Fruit fly (Drosophila melanogaster) whole organism, embryonic: ENCODE data around the gene Cyp6d4.
A peak's percentile ranks its signal among the peaks of the same experiment; 100 is the strongest.

ENCODE experiments used
- CG1233 ChIP-seq: fragments of 200-800 bp; sonication (Bioruptor generic); optimal IDR thresholded peaks from 4 replicates; lab custom pipeline; 2018; ENCODE audit warnings: missing biosample characterization, mild to moderate bottlenecking, missing genetic modification characterization
- CG13775 ChIP-seq: fragments of 200-800 bp; sonication (Bioruptor generic); optimal IDR thresholded peaks from 3 replicates; lab custom pipeline; 2017; ENCODE audit warnings: missing biosample characterization, mild to moderate bottlenecking, missing genetic modification characterization
- CG1647 ChIP-seq: fragments of 200-800 bp; sonication (Bioruptor generic); optimal IDR thresholded peaks from 3 replicates; lab custom pipeline; 2016; ENCODE audit warnings: missing biosample characterization, missing genetic modification characterization
- CG17361 ChIP-seq: fragments of 200-800 bp; sonication (Bioruptor generic); IDR thresholded peaks from 3 replicates; pipeline ENCODE4 v1.3.6; 2022; ENCODE audit warnings: missing biosample characterization, missing genetic modification characterization
- CG18599 ChIP-seq: fragments of 200-800 bp; sonication (Bioruptor generic); optimal IDR thresholded peaks from 3 replicates; lab custom pipeline; 2017; ENCODE audit warnings: missing biosample characterization, missing genetic modification characterization, mild to moderate bottlenecking, moderate library complexity, missing genetic modification reagents
- CG2116 ChIP-seq: fragments of 200-800 bp; sonication (Bioruptor generic); optimal IDR thresholded peaks from 3 replicates; lab custom pipeline; 2018; ENCODE audit warnings: missing biosample characterization, mild to moderate bottlenecking, missing genetic modification characterization
- CG33557 ChIP-seq: fragments of 200-800 bp; sonication (Bioruptor generic); optimal IDR thresholded peaks from 2 replicates; lab custom pipeline; 2019; ENCODE audit warnings: missing biosample characterization, mild to moderate bottlenecking, missing genetic modification characterization, moderate library complexity
- CG7745 ChIP-seq: fragments of 200-800 bp; sonication (Bioruptor generic); optimal IDR thresholded peaks from 2 replicates; lab custom pipeline; 2018; ENCODE audit warnings: missing biosample characterization, mild to moderate bottlenecking, missing genetic modification characterization, moderate library complexity
- CG9932 ChIP-seq: fragments of 200-800 bp; sonication (Bioruptor generic); IDR thresholded peaks from 2 replicates; pipeline ENCODE4 v1.3.6; 2022; ENCODE audit warnings: missing biosample characterization, missing genetic modification characterization
- Chrac-16 ChIP-seq: fragments of 200-800 bp; sonication (Bioruptor generic); optimal IDR thresholded peaks from 3 replicates; lab custom pipeline; 2016; ENCODE audit warnings: missing biosample characterization, missing genetic modification characterization
- CoRest ChIP-seq: fragments of 200-800 bp; sonication (Bioruptor generic); optimal IDR thresholded peaks from 3 replicates; lab custom pipeline; 2018; ENCODE audit warnings: missing biosample characterization, mild to moderate bottlenecking, missing genetic modification characterization, moderate library complexity
- D19A ChIP-seq: fragments of 200-800 bp; optimal IDR thresholded peaks from 3 replicates; lab custom pipeline; 2019; ENCODE audit warnings: missing biosample characterization, mild to moderate bottlenecking, missing genetic modification characterization, moderate library complexity
- Deaf1 ChIP-seq: fragments of 200-800 bp; optimal IDR thresholded peaks from 3 replicates; lab custom pipeline; 2019; ENCODE audit warnings: missing biosample characterization, mild to moderate bottlenecking, missing genetic modification characterization, moderate library complexity
- Dek ChIP-seq: fragments of 200-800 bp; sonication (Bioruptor generic); optimal IDR thresholded peaks from 3 replicates; lab custom pipeline; 2019; ENCODE audit warnings: missing biosample characterization, mild to moderate bottlenecking, missing genetic modification characterization, moderate library complexity
- Dref ChIP-seq: fragments of 200-800 bp; sonication (Bioruptor generic); IDR thresholded peaks from 2 replicates; pipeline ENCODE4 v1.3.6; 2022; ENCODE audit warnings: missing biosample characterization, missing genetic modification characterization
- Hand ChIP-seq: fragments of 200-800 bp; sonication (Bioruptor generic); optimal IDR thresholded peaks from 2 replicates; lab custom pipeline; 2017; ENCODE audit warnings: mild to moderate bottlenecking, missing biosample characterization, missing genetic modification reagents, missing genetic modification characterization
- Hey ChIP-seq: fragments of 200-800 bp; sonication (Bioruptor generic); optimal IDR thresholded peaks from 3 replicates; lab custom pipeline; 2018; ENCODE audit warnings: missing biosample characterization, mild to moderate bottlenecking, missing genetic modification characterization
- Hr78 ChIP-seq, 2 experiments: fragments of 200-800 bp in 1 of 2; fragments of >200 bp in 1 of 2; sonication (Bioruptor generic) in 1 of 2; optimal IDR thresholded peaks; 2 replicates each; lab custom pipeline; 2017 to 2019; ENCODE audit warnings: missing biosample characterization in 2 of 2, missing genetic modification characterization in 2 of 2, mild to moderate bottlenecking in 1 of 2, moderate library complexity in 1 of 2
- MTF-1 ChIP-seq: fragments of 200-800 bp; sonication (Bioruptor generic); optimal IDR thresholded peaks from 2 replicates; lab custom pipeline; 2018; ENCODE audit warnings: missing biosample characterization, mild to moderate bottlenecking, missing genetic modification characterization, borderline replicate concordance
- Rx ChIP-seq: fragments of 200-800 bp; sonication (Bioruptor generic); IDR thresholded peaks from 2 replicates; pipeline ENCODE4 v1.3.6; 2022; ENCODE audit warnings: missing biosample characterization, missing genetic modification characterization
- Sin3A ChIP-seq: fragments of >200 bp; optimal IDR thresholded peaks from 2 replicates; lab custom pipeline; 2018
- Sox100B ChIP-seq: fragments of 200-800 bp; sonication (Bioruptor generic); optimal IDR thresholded peaks from 3 replicates; lab custom pipeline; 2018; ENCODE audit warnings: missing biosample characterization, mild to moderate bottlenecking, missing genetic modification characterization
- ac ChIP-seq: fragments of 200-800 bp; sonication (Bioruptor generic); optimal IDR thresholded peaks from 3 replicates; lab custom pipeline; 2017; ENCODE audit warnings: missing biosample characterization, mild to moderate bottlenecking, missing genetic modification characterization
- ara ChIP-seq: fragments of 200-800 bp; sonication (Bioruptor generic); IDR thresholded peaks from 2 replicates; pipeline ENCODE4 v1.3.6; 2022; ENCODE audit warnings: missing biosample characterization, missing genetic modification characterization
- caup ChIP-seq: fragments of 200-800 bp; sonication (Bioruptor generic); optimal IDR thresholded peaks from 3 replicates; lab custom pipeline; 2017; ENCODE audit warnings: missing biosample characterization, mild to moderate bottlenecking, missing genetic modification characterization, moderate library complexity; ENCODE audit not compliant: severe bottlenecking
- gcm2 ChIP-seq: fragments of 200-800 bp; sonication (Bioruptor generic); optimal IDR thresholded peaks from 2 replicates; lab custom pipeline; 2016; ENCODE audit warnings: missing biosample characterization, missing genetic modification characterization
- ham ChIP-seq: fragments of 200-800 bp; sonication (Bioruptor generic); IDR thresholded peaks from 2 replicates; pipeline ENCODE4 v1.3.6; 2022; ENCODE audit warnings: missing biosample characterization, missing genetic modification characterization
- her ChIP-seq: fragments of 200-800 bp; sonication (Bioruptor generic); optimal IDR thresholded peaks from 2 replicates; lab custom pipeline; 2016; ENCODE audit warnings: missing biosample characterization, missing genetic modification characterization
- lab ChIP-seq: fragments of 200-800 bp; sonication (Bioruptor generic); optimal IDR thresholded peaks from 3 replicates; lab custom pipeline; 2017; ENCODE audit warnings: missing biosample characterization, missing genetic modification characterization, mild to moderate bottlenecking, moderate library complexity, missing genetic modification reagents
- lola ChIP-seq, 3 experiments: fragments of >200 bp in 2 of 3; fragments of 200-800 bp in 1 of 3; sonication (Bioruptor generic) in 1 of 3; optimal IDR thresholded peaks; 2 replicates each; lab custom pipeline; 2017 to 2019; ENCODE audit warnings: missing biosample characterization in 3 of 3, missing genetic modification characterization in 3 of 3, mild to moderate bottlenecking in 1 of 3, moderate library complexity in 1 of 3
- mld ChIP-seq: fragments of 200-800 bp; sonication (Bioruptor generic); IDR thresholded peaks from 3 replicates; pipeline ENCODE4 v1.3.6; 2022; ENCODE audit warnings: missing biosample characterization, missing genetic modification characterization; ENCODE audit not compliant: partially characterized antibody
- pho ChIP-seq: fragments of 200-800 bp; sonication (Bioruptor generic); optimal IDR thresholded peaks from 2 replicates; lab custom pipeline; 2016; ENCODE audit warnings: missing biosample characterization, missing genetic modification characterization
- pita ChIP-seq: fragments of 200-800 bp; sonication (Bioruptor generic); optimal IDR thresholded peaks from 2 replicates; lab custom pipeline; 2017; ENCODE audit warnings: missing biosample characterization, mild to moderate bottlenecking, missing genetic modification characterization
- pnt ChIP-seq: fragments of 200-800 bp; sonication (Bioruptor generic); optimal IDR thresholded peaks from 3 replicates; lab custom pipeline; 2016; ENCODE audit warnings: missing biosample characterization, missing genetic modification characterization
- prd ChIP-seq, 3 experiments: fragments of >200 bp in 2 of 3; fragments of 200-800 bp in 1 of 3; sonication (Bioruptor generic) in 1 of 3; optimal IDR thresholded peaks in 2 of 3; IDR thresholded peaks in 1 of 3; 2 replicates in 2 of 3; 3 replicates in 1 of 3; pipeline versions ENCODE4 v1.3.6 to Lab custom; 2017 to 2022; ENCODE audit warnings: missing biosample characterization in 1 of 3, missing genetic modification characterization in 1 of 3
- pzg ChIP-seq: fragments of 200-800 bp; sonication (Bioruptor generic); optimal IDR thresholded peaks from 3 replicates; lab custom pipeline; 2018; ENCODE audit warnings: missing biosample characterization, mild to moderate bottlenecking, missing genetic modification characterization, moderate library complexity
- sd ChIP-seq: fragments of 200-800 bp; sonication (Bioruptor generic); optimal IDR thresholded peaks from 3 replicates; lab custom pipeline; 2018; ENCODE audit warnings: missing biosample characterization, mild to moderate bottlenecking, missing genetic modification characterization, moderate library complexity
- sens ChIP-seq: fragments of 200-800 bp; sonication (Bioruptor generic); peaks from one replicate; lab custom pipeline; 2016; ENCODE audit warnings: missing biosample characterization, missing genetic modification characterization
- sug ChIP-seq: fragments of 200-800 bp; optimal IDR thresholded peaks from 2 replicates; lab custom pipeline; 2019; ENCODE audit warnings: missing biosample characterization, mild to moderate bottlenecking, missing genetic modification characterization, moderate library complexity
- trh ChIP-seq: fragments of 200-800 bp; sonication (Bioruptor generic); optimal IDR thresholded peaks from 2 replicates; lab custom pipeline; 2016; ENCODE audit warnings: missing biosample characterization, missing genetic modification characterization
- unpg ChIP-seq: fragments of 200-800 bp; sonication (Bioruptor generic); optimal IDR thresholded peaks from 3 replicates; lab custom pipeline; 2018; ENCODE audit warnings: missing biosample characterization, mild to moderate bottlenecking, missing genetic modification characterization, moderate library complexity
- vvl ChIP-seq: fragments of 200-800 bp; sonication (Bioruptor generic); IDR thresholded peaks from 2 replicates; pipeline ENCODE4 v1.3.6; 2022; ENCODE audit warnings: missing biosample characterization, missing genetic modification characterization
- wdn ChIP-seq: fragments of 200-800 bp; sonication (Bioruptor generic); IDR thresholded peaks from 2 replicates; pipeline ENCODE4 v1.3.6; 2022; ENCODE audit warnings: missing biosample characterization, missing genetic modification characterization
- z ChIP-seq: fragments of 200-800 bp; sonication (Bioruptor generic); IDR thresholded peaks from 3 replicates; pipeline ENCODE4 v1.3.6; 2022; ENCODE audit warnings: missing biosample characterization, missing genetic modification characterization

Cyp6d4 gene

DNA sequence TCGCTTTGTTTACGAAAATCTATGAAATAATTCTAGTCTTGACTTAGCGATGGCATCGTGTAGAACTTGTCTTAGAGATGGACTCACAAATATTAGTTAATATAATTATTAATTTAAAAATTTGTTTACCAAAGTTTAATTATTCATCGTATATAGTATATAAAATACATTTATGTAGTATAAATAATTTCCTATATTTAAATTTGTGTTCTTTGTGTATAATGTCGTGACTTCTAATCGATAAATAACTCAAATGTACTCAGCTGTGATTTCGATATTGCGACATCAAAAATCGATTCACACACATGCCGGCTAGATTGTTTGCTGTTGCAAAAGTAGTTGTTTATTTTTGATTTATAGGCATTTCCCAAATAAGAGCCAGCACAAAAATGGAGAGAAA is 7.8 kb upstream of the Cyp6d4 start, which contains the start of the genes wfs1 and Nup133 (continued):
- TF ChIP-seq Hr78 (GFP tag; optimal IDR thresholded peaks at IDR 0.05; lab: Kevin White, UChicago) (no peak), Chrac-16 (GFP tag; lab: Kevin White, UChicago) (peak; percentile 69), ara (GFP tag; lab: Robert Waterston, UW) (0 out of 2 replicates have a peak, but pooled peaks have one; percentile 5), CG18599 (GFP tag; lab: Kevin White, UChicago) (peak; percentile 78), trh (peak; percentile 42), Hand (GFP tag; lab: Kevin White, UChicago) (no peak), Rx (GFP tag; lab: Robert Waterston, UW) (no peak)
- TF ChIP-seq, all 482 proteins: peak for 234

DNA sequence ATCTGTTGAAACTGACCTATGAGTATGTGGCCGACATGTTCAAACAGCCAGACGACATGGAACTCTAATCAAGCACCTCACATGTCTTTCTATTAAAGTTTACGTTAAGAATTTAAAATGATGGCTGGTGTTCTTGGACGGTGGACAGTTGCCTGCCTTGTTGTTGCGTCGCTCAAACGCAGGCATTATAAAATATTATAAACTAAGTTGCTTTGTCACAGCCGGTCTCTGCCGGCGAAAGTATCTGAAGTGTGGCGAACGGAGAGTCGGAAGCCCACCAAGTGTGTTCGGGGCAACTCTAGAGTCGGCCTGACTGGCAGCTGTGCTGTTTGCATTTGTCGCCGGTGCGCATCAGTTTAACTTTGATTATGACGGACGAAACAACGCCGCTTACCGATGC is 3.5 kb upstream of the Cyp6d4 start, which contains the start of gene cd:
Gene cd, plus strand, starts transcription at position 301 of the 400 bp plus-strand sequence.
- TF ChIP-seq CG7745 (tag; lab: Kevin White, UChicago) (no peak), MTF-1 (GFP tag; lab: Kevin White, UChicago) (no peak), caup (GFP tag; lab: Kevin White, UChicago) (no peak), Hey (no peak), gcm2 (GFP tag; lab: Kevin White, UChicago) (no peak), CoRest (tag; lab: Kevin White, UChicago) (no peak), mld (GFP tag; lab: Robert Waterston, UW) (no peak), pzg (GFP tag; lab: Kevin White, UChicago) (no peak), Sox100B (no peak), Sin3A (lab: Kevin White, UChicago) (no peak), sug (tag; lab: Kevin White, UChicago) (no peak), pita (no peak), lola (GFP tag; optimal IDR thresholded peaks at IDR 0.05; lab: Kevin White, UChicago) (no peak)

DNA sequence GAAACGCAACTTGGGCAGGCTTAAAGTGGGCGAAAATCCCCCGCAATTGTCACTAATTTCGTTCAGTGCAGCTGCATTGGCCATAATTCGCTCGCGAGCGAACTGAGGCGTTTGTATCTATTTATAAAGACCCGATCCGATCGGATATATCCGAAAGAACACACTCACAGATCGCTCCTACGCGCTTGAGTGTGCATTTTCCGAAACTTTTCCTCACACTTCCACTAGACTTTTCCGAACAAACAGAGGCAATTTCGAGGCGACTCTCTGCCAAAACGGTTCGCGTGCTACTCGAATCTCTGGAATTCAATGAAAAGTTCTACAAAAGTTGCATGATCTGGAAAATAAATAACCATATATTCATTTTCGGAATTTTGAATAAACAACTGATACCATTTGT is 3.7 kb downstream of the Cyp6d4 start, which contains the start of the genes CG6972 and CCAP:
Gene CG6972, plus strand, starts transcription at position 215 of the 400 bp plus-strand sequence.
Gene CCAP, minus strand, starts transcription at position 292 of the 400 bp plus-strand sequence.
- TF ChIP-seq prd (optimal IDR thresholded peaks at IDR 0.05; lab: Kevin White, UChicago) (no peak), prd (GFP tag; IDR thresholded peaks at IDR 0.05; lab: Robert Waterston, UW) (peak; percentile 20; the same call in 1 of the 3 replicates), sd (tag; lab: Kevin White, UChicago) (peak; percentile 21), CG2116 (no peak), lab (GFP tag; lab: Kevin White, UChicago) (no peak), Deaf1 (tag; lab: Kevin White, UChicago) (peak; percentile 72), z (GFP tag; lab: Robert Waterston, UW) (peak; percentile 63; the same call in 1 of the 3 replicates), pho (GFP tag; lab: Kevin White, UChicago) (no peak), sens (GFP tag; lab: Kevin White, UChicago) (peak; percentile 50), CG9932 (GFP tag; lab: Robert Waterston, UW) (0 out of 2 replicates have a peak, but pooled peaks have one; percentile 23), her (GFP tag; lab: Kevin White, UChicago) (no peak)

DNA sequence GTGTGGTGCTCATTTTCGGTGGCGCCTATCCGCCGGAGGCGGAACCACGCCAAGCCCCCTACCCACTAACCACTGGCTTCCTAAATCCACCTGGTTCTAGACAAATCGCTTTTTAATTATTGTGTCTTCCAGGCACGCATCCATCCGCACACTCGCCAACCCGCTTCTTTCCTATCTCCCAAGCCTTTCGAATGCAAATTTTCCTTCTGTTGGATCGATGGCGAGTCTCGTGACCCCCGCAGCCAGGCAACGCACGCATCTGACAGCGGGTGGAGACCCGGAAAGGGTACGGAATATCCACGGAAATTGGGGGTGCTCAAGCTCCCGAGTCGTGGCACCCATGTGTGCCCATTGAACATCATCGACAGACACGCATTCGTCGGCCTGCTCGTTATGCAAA is 9.1 kb downstream of the Cyp6d4 start, which contains the start of gene CG13842:
Gene CG13842, minus strand, starts transcription at position 101 of the 400 bp plus-strand sequence.
- no peak for TF ChIP-seq CG1233 (GFP tag; lab: Kevin White, UChicago)
- no peak for TF ChIP-seq CG33557 (GFP tag; lab: Kevin White, UChicago)
- TF ChIP-seq Dek (tag; lab: Kevin White, UChicago): no peak
- no peak for TF ChIP-seq unpg (GFP tag; lab: Kevin White, UChicago)
- no peak for TF ChIP-seq ham
- no peak for TF ChIP-seq D19A (tag; lab: Kevin White, UChicago)
- no peak for TF ChIP-seq CG1647 (GFP tag; lab: Kevin White, UChicago)
- TF ChIP-seq CG13775 (GFP tag; lab: Kevin White, UChicago): no peak
- no peak for TF ChIP-seq ac
- TF ChIP-seq Dref (GFP tag; lab: Robert Waterston, UW): 0 out of 2 replicates have a peak, but pooled peaks have one; percentile 9
- TF ChIP-seq vvl (GFP tag; lab: Robert Waterston, UW): 0 out of 2 replicates have a peak, but pooled peaks have one; percentile 10
- TF ChIP-seq pnt (GFP tag; lab: Kevin White, UChicago): no peak
- TF ChIP-seq CG17361: no peak
- TF ChIP-seq sens (GFP tag; lab: Kevin White, UChicago): no peak
- TF ChIP-seq wdn: no peak
- TF ChIP-seq Rx (GFP tag; lab: Robert Waterston, UW): no peak
- TF ChIP-seq, all 482 proteins: peak for 2
